Worm (Caenorhabditis elegans): ENCODE results near the gene T21B6.3.

DNA sequence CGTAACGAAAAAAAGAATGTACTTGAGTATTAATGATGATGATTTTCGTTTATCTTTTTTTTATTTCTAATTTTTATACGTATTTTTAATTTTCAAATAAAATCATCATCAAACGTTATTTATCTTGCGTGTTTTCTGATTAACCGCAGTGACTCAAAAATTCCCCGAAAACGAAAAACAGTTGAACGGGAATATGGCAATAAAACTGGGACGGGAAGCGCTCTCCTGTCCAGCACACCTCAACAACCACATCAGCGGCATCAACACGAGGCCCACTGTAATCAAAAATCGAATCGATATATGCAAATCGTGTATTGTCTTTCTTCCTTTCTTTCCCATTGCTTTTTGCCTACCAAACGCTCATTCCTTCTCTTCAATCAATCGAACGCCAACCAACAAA, 10.4 kb upstream of the T21B6.3 start, which contains the start of gene K09C8.2:
- no peak for TF ChIP-seq peb-1 (tag; optimal IDR thresholded peaks at IDR 0.05)
- no peak for TF ChIP-seq mdl-1 (tag; optimal IDR thresholded peaks at IDR 0.05)
- TF ChIP-seq lin-11 (tag; optimal IDR thresholded peaks at IDR 0.05) = no peak
- no peak for TF ChIP-seq ztf-11 (tag; optimal IDR thresholded peaks at IDR 0.05)
- no peak for TF ChIP-seq nhr-12 (tag; optimal IDR thresholded peaks at IDR 0.05)
- no peak for TF ChIP-seq elt-3 (tag; optimal IDR thresholded peaks at IDR 0.05)

Measured in whole organism, L2 larva.